Worm (Caenorhabditis elegans): ENCODE measurements around the gene adk-1.

- no peak for TF ChIP-seq him-1 (tag; optimal IDR thresholded peaks at IDR 0.05)
- no peak for TF ChIP-seq W03F9.2 (tag; optimal IDR thresholded peaks at IDR 0.05)
- TF ChIP-seq dao-5 (tag; optimal IDR thresholded peaks at IDR 0.05), result no peak
Observed at ce11 chrIV:11211547-11211946, 916 bp upstream of the adk-1 start.

All from whole organism, L4/young adult.